Worm (Caenorhabditis elegans) whole organism, L4/young adult: ENCODE results near the gene srd-26.

Source experiments
- W03F9.2 ChIP-seq: fragments of 150-350 bp; optimal IDR thresholded peaks from 2 replicates; lab custom pipeline; 2014; ENCODE audit warnings: missing biosample characterization, missing genetic modification characterization
- dao-5 ChIP-seq: sonication (generic microtip); optimal IDR thresholded peaks from 2 replicates; lab custom pipeline; 2016; ENCODE audit warnings: missing genotype, missing genetic modification characterization, moderate library complexity, missing compliant biosample characterization
- him-1 ChIP-seq: sonication (generic microtip); optimal IDR thresholded peaks from 2 replicates; lab custom pipeline; 2016; ENCODE audit warnings: missing genotype, missing genetic modification reagents, missing genetic modification characterization, missing compliant biosample characterization

DNA sequence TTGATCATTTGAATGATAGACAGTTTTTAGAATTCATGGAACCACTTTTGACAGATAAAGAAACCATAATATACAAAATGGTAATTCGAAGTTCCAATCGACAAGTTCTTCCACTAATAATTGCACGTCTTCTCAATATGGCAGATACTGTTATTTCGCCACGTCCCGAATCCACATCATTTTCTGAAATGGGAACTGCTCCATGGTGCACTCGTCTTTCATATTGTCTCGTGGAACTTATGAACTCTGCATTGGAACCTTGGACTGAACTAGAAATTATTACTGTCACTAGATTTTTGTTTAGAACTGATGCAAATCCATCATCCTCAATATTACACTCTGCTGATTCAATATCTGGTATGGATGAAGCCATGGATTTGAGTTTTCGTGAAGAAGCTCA, 24.3 kb upstream of the srd-26 start:
- TF ChIP-seq him-1 (tag; lab: Kevin White, UChicago) (no peak), W03F9.2 (tag; lab: Kevin White, UChicago) (no peak), dao-5 (tag; lab: Kevin White, UChicago) (no peak)
